Worm (Caenorhabditis elegans) whole organism, young adult: ENCODE measurements around the gene K08E3.2.
A peak's percentile ranks its signal among the peaks of the same experiment; 100 is the strongest.

Experiments used
- B0261.1 ChIP-seq: sonication (generic microtip); optimal IDR thresholded peaks from 2 replicates; lab custom pipeline; 2016; ENCODE audit warnings: mild to moderate bottlenecking, missing genetic modification characterization, moderate library complexity, missing compliant biosample characterization
- B0336.3 ChIP-seq: fragments of 200-800 bp; sonication (Bioruptor generic); IDR thresholded peaks from 2 replicates; pipeline ENCODE4 v1.3.6; 2022; ENCODE audit warnings: missing genetic modification characterization, missing compliant biosample characterization
- C06A6.2 ChIP-seq: fragments of 200-800 bp; sonication (Bioruptor generic); conservative IDR thresholded peaks from 2 replicates; pipeline ENCODE4 v1.3.6; 2022; ENCODE audit warnings: missing genetic modification characterization, missing compliant biosample characterization
- F33H1.4 ChIP-seq: fragments of 200-800 bp; sonication (Bioruptor generic); IDR thresholded peaks from 2 replicates; pipeline ENCODE4 v1.3.6; 2022; ENCODE audit warnings: missing genetic modification reagents, missing genetic modification characterization, missing compliant biosample characterization
- F37B4.10 ChIP-seq: fragments of 200-800 bp; sonication (Bioruptor generic); IDR thresholded peaks from 2 replicates; pipeline ENCODE4 v1.3.6; 2022; ENCODE audit warnings: missing genetic modification characterization, missing compliant biosample characterization
- F55B11.4 ChIP-seq: sonication (generic microtip); optimal IDR thresholded peaks from 2 replicates; lab custom pipeline; 2016; ENCODE audit warnings: missing compliant biosample characterization, missing genetic modification characterization, borderline replicate concordance; ENCODE audit not compliant: insufficient read depth
- T07F8.4 ChIP-seq: sonication (generic microtip); optimal IDR thresholded peaks from 2 replicates; lab custom pipeline; 2016; ENCODE audit warnings: mild to moderate bottlenecking, missing genetic modification characterization, moderate library complexity, missing compliant biosample characterization
- T26A5.8 ChIP-seq: sonication (generic microtip); optimal IDR thresholded peaks from 2 replicates; lab custom pipeline; 2016; ENCODE audit warnings: missing genetic modification characterization, missing compliant biosample characterization
- Y53G8AR.9 ChIP-seq: fragments of 200-800 bp; sonication (Bioruptor generic); conservative IDR thresholded peaks from 2 replicates; pipeline ENCODE4 v1.3.6; 2022; ENCODE audit warnings: missing genetic modification reagents, missing genetic modification characterization, missing compliant biosample characterization
- Y56A3A.18 ChIP-seq: fragments of 200-800 bp; sonication (Bioruptor generic); IDR thresholded peaks from 2 replicates; pipeline ENCODE4 v1.3.6; 2022; ENCODE audit warnings: missing genetic modification reagents, missing genetic modification characterization, missing compliant biosample characterization
- Y95B8A.8 ChIP-seq: fragments of 200-800 bp; sonication (Bioruptor generic); IDR thresholded peaks from 2 replicates; pipeline ENCODE4 v1.3.6; 2022; ENCODE audit warnings: missing genetic modification reagents, missing genetic modification characterization, missing compliant biosample characterization
- ZK185.1 ChIP-seq: sonication (generic microtip); optimal IDR thresholded peaks from 2 replicates; lab custom pipeline; 2016; ENCODE audit warnings: mild to moderate bottlenecking, missing genetic modification characterization, missing compliant biosample characterization; ENCODE audit not compliant: poor library complexity, severe bottlenecking
- athp-1 ChIP-seq: sonication (generic microtip); optimal IDR thresholded peaks from 2 replicates; lab custom pipeline; 2017; ENCODE audit warnings: mild to moderate bottlenecking, missing genetic modification characterization, missing compliant biosample characterization
- ccch-3 ChIP-seq: fragments of 200-800 bp; sonication (Bioruptor generic); optimal IDR thresholded peaks from 2 replicates; lab custom pipeline; 2018; ENCODE audit warnings: mild to moderate bottlenecking, missing genetic modification characterization, missing compliant biosample characterization
- die-1 ChIP-seq: sonication (generic microtip); optimal IDR thresholded peaks from 2 replicates; lab custom pipeline; 2016; ENCODE audit warnings: missing genotype, mild to moderate bottlenecking, missing genetic modification characterization, missing compliant biosample characterization
- egrh-3 ChIP-seq: fragments of 200-800 bp; sonication (Bioruptor generic); IDR thresholded peaks from 2 replicates; pipeline ENCODE4 v1.3.6; 2022; ENCODE audit warnings: missing genetic modification reagents, missing genetic modification characterization, missing compliant biosample characterization
- ets-4 ChIP-seq: fragments of 200-800 bp; sonication (Bioruptor generic); optimal IDR thresholded peaks from 2 replicates; lab custom pipeline; 2018; ENCODE audit warnings: mild to moderate bottlenecking, missing genetic modification characterization, missing compliant biosample characterization
- let-526 ChIP-seq: fragments of 200-800 bp; sonication (Bioruptor generic); IDR thresholded peaks from 2 replicates; pipeline ENCODE4 v1.3.6; 2022; ENCODE audit warnings: missing genetic modification reagents, missing genetic modification characterization, missing compliant biosample characterization
- lin-35 ChIP-seq, 3 experiments: fragments of 150-350 bp in 2 of 3; sonication (generic microtip) in 1 of 3; optimal IDR thresholded peaks; 2 replicates each; lab custom pipeline; 2014 to 2018; ENCODE audit warnings: missing biosample characterization in 3 of 3, missing genetic modification characterization in 3 of 3, missing genetic modification reagents in 3 of 3
- lsl-1 ChIP-seq: fragments of 200-800 bp; sonication (Bioruptor generic); optimal IDR thresholded peaks from 2 replicates; lab custom pipeline; 2018; ENCODE audit warnings: mild to moderate bottlenecking, missing genetic modification characterization, moderate library complexity, missing compliant biosample characterization
- lsy-27 ChIP-seq: sonication (generic microtip); optimal IDR thresholded peaks from 2 replicates; lab custom pipeline; 2017; ENCODE audit warnings: missing genetic modification characterization, mild to moderate bottlenecking, missing compliant biosample characterization, antibody characterized with exemption, missing genotype, borderline replicate concordance; ENCODE audit not compliant: insufficient read depth
- madf-10 ChIP-seq: sonication (generic microtip); optimal IDR thresholded peaks from 2 replicates; lab custom pipeline; 2016; ENCODE audit warnings: mild to moderate bottlenecking, missing genetic modification characterization, missing compliant biosample characterization
- madf-8 ChIP-seq: fragments of 200-800 bp; sonication (Bioruptor generic); conservative IDR thresholded peaks from 2 replicates; pipeline ENCODE4 v1.3.6; 2022; ENCODE audit warnings: missing genetic modification reagents, missing genetic modification characterization, missing compliant biosample characterization
- mcd-1 ChIP-seq: fragments of 200-800 bp; sonication (Bioruptor generic); IDR thresholded peaks from 2 replicates; pipeline ENCODE4 v1.3.6; 2022; ENCODE audit warnings: missing genetic modification reagents, missing genetic modification characterization, missing compliant biosample characterization
- mes-4 ChIP-seq: sonication (generic microtip); optimal IDR thresholded peaks from 2 replicates; lab custom pipeline; 2016; ENCODE audit warnings: missing genotype, missing genetic modification characterization, missing compliant biosample characterization
- nfya-1 ChIP-seq: sonication (generic microtip); optimal IDR thresholded peaks from 2 replicates; lab custom pipeline; 2017; ENCODE audit warnings: antibody characterized with exemption, missing compliant biosample characterization, missing genetic modification characterization, borderline replicate concordance; ENCODE audit not compliant: insufficient read depth
- nhr-179 ChIP-seq: sonication (generic microtip); optimal IDR thresholded peaks from 2 replicates; lab custom pipeline; 2016; ENCODE audit warnings: mild to moderate bottlenecking, missing genetic modification characterization, missing compliant biosample characterization
- nhr-27 ChIP-seq: fragments of 200-800 bp; sonication (Bioruptor generic); optimal IDR thresholded peaks from 2 replicates; lab custom pipeline; 2018; ENCODE audit warnings: mild to moderate bottlenecking, missing genetic modification characterization, moderate library complexity, missing compliant biosample characterization
- pbrm-1 ChIP-seq: fragments of 200-800 bp; sonication (Bioruptor generic); IDR thresholded peaks from 2 replicates; pipeline ENCODE4 v1.3.6; 2022; ENCODE audit warnings: missing genetic modification reagents, missing genetic modification characterization, missing compliant biosample characterization
- pha-4 ChIP-seq: fragments of 150-350 bp; sonication (generic microtip); optimal IDR thresholded peaks from 2 replicates; lab custom pipeline; 2014; ENCODE audit warnings: missing biosample characterization, missing genetic modification reagents, missing genetic modification characterization
- rec-8 ChIP-seq, 2 experiments: sonication (generic microtip); optimal IDR thresholded peaks; 2 replicates each; lab custom pipeline; 2016; ENCODE audit warnings: mild to moderate bottlenecking in 2 of 2, missing genetic modification characterization in 2 of 2, missing genetic modification reagents in 2 of 2, missing genotype in 2 of 2, missing biosample characterization in 1 of 2, missing compliant biosample characterization in 1 of 2, moderate library complexity in 1 of 2
- snpc-3.4 ChIP-seq: sonication (generic microtip); optimal IDR thresholded peaks from 2 replicates; lab custom pipeline; 2017; ENCODE audit warnings: missing genetic modification characterization, mild to moderate bottlenecking, missing compliant biosample characterization, antibody characterized with exemption, moderate library complexity, missing genotype, missing genetic modification reagents
- tbp1 ChIP-seq: fragments of 200-800 bp; sonication (Bioruptor generic); optimal IDR thresholded peaks from 2 replicates; lab custom pipeline; 2018; ENCODE audit warnings: mild to moderate bottlenecking, missing genetic modification characterization, missing compliant biosample characterization
- tbx-9 ChIP-seq: sonication (generic microtip); optimal IDR thresholded peaks from 2 replicates; lab custom pipeline; 2016; ENCODE audit warnings: borderline replicate concordance, missing genetic modification characterization, inconsistent platforms, missing compliant biosample characterization
- zfh-2 ChIP-seq: fragments of 200-800 bp; sonication (Bioruptor generic); conservative IDR thresholded peaks from 2 replicates; pipeline ENCODE4 v1.3.6; 2022; ENCODE audit warnings: missing genetic modification reagents, missing genetic modification characterization, missing compliant biosample characterization
- zim-3 ChIP-seq: sonication (generic microtip); optimal IDR thresholded peaks from 2 replicates; lab custom pipeline; 2017; ENCODE audit warnings: mild to moderate bottlenecking, missing genetic modification characterization, moderate library complexity, missing compliant biosample characterization
- ztf-22 ChIP-seq: fragments of 200-800 bp; sonication (Bioruptor generic); optimal IDR thresholded peaks from 2 replicates; lab custom pipeline; 2018; ENCODE audit warnings: mild to moderate bottlenecking, missing genetic modification characterization, moderate library complexity, missing compliant biosample characterization

The K08E3.2 gene

DNA sequence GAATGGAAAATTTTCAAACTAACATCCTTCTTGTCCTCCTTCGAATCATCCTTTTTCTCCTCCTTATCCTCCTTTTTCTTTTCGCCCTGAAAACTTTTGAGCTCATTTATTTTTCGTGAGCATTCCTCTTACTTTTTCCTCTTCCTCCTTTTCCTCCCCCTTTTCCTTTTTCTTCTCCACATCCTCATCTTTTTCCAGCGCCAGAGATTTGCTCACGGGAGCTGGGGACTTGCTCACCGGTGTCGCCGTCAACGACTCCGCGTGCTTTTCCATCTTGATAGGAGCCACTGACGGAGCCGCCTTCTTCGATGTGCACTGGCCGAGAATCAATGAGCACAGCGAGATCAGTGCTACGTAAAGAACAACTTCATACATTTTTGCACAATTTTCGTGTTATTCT is at the start of gene K08E3.2:
Gene K08E3.2, minus strand, starts transcription at position 375 of the 400 bp plus-strand sequence.
- TF ChIP-seq B0336.3 (GFP tag; lab: Robert Waterston, UW) (no peak), egrh-3 (GFP tag; lab: Robert Waterston, UW) (peak; percentile 26; the same call in 1 of the 2 replicates), zfh-2 (GFP tag; lab: Robert Waterston, UW) (peak; percentile 72), die-1 (no peak), pha-4 (tag; lab: Kevin White, UChicago) (no peak)

DNA sequence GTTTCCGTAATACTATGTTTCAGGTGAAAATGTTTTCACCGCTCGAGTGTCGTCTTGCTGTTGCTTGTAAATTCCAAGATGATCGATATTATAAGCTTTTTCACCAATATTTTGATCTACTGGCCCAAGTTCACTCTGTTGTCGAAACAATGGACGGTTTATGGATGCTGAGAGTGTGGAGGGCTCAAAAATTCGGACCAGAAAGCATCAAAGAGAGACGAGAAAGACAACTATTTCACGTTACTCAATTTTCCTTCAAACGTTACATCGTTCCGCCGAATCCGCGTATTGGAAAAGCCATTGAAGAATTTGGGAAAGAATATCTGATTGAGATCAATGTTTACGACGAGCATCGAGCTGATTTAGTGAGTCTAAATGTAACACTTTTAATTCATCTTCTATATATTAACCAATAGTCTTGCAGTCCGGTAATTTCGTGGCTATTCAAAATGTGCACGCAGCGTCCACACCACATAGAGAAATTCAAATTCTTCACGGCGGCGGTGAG is 31.8 kb upstream of the K08E3.2 start, which contains the start of gene pot-3:
Gene pot-3, plus strand, starts transcription at position 17 of the 508 bp plus-strand sequence.
- no peak for TF ChIP-seq C06A6.2 (GFP tag; lab: Robert Waterston, UW)
- TF ChIP-seq pbrm-1, result no peak
- no peak for TF ChIP-seq Y56A3A.18 (GFP tag; lab: Robert Waterston, UW)
- peak; percentile 21 for TF ChIP-seq ztf-22 (GFP tag; lab: Kevin White, UChicago)
- TF ChIP-seq Y95B8A.8 (GFP tag; lab: Robert Waterston, UW), result no peak
- no peak for TF ChIP-seq nhr-179 (tag; lab: Kevin White, UChicago)
- no peak for TF ChIP-seq mcd-1 (GFP tag; lab: Robert Waterston, UW)
- no peak for TF ChIP-seq nhr-27 (tag; lab: Kevin White, UChicago)
- TF ChIP-seq zim-3 (tag; lab: Kevin White, UChicago), result peak; percentile 64
- peak; percentile 80 for TF ChIP-seq T26A5.8 (tag; lab: Kevin White, UChicago)
- peak; percentile 67 for TF ChIP-seq nfya-1 (tag; lab: Kevin White, UChicago)
- no peak for TF ChIP-seq snpc-3.4 (tag; lab: Kevin White, UChicago)
- TF ChIP-seq Y53G8AR.9 (GFP tag; lab: Robert Waterston, UW), result no peak
- peak; percentile 92 for TF ChIP-seq tbx-9
- TF ChIP-seq pha-4 (tag; lab: Kevin White, UChicago), result no peak
- TF ChIP-seq T07F8.4 (tag; lab: Kevin White, UChicago), result no peak
- peak in 1 of 3 experiments; percentile 29 for TF ChIP-seq lin-35 (GFP tag; optimal IDR thresholded peaks at IDR 0.05; lab: Kevin White, UChicago)
- TF ChIP-seq let-526 (GFP tag; lab: Robert Waterston, UW), result no peak
- TF ChIP-seq, all 124 proteins: peak for 6

DNA sequence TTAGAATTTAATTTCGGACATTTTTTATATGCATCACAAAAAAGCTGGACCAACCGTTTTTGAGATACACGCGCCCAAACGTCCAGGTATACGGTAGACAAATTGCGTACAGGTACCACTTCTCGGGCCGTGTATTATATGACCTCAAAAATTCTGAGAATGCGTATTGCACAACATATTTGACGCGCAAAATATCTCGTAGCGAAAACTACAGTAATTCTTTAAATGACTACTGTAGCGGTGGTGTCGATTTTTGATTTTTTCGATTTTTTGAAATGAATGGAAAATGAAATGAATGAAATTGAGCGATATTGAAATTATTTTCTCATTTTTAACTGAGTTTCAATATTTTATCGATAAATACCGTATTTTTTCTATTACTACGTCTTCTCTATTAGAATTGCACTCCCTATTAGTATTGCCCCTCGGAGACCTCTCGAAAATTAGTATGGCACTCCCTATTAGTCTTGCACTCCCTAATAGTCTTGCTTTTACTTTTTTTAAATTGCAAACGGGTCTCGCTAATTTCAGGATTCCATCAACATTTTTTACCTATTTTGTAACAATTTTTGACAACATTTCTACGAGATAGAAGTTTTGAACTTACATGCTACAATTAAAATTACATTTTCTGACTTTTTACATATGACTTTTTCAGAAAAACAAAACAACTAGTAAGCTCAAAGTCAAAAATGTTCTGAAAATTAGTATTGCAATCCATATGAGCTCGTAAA is 31.0 kb upstream of the K08E3.2 start:
- TF ChIP-seq madf-10 (tag; lab: Kevin White, UChicago) (no peak), lsl-1 (GFP tag; lab: Kevin White, UChicago) (peak; percentile 27), B0261.1 (tag; lab: Kevin White, UChicago) (no peak), rec-8 (tag; optimal IDR thresholded peaks at IDR 0.05; lab: Kevin White, UChicago) (no peak), tbp1 (GFP tag; lab: Kevin White, UChicago) (no peak), F55B11.4 (tag; lab: Kevin White, UChicago) (no peak), F37B4.10 (GFP tag; lab: Robert Waterston, UW) (no peak), lsy-27 (tag; lab: Kevin White, UChicago) (no peak), madf-8 (GFP tag; lab: Robert Waterston, UW) (no peak), athp-1 (no peak), F33H1.4 (GFP tag; lab: Robert Waterston, UW) (no peak), ccch-3 (GFP tag; lab: Kevin White, UChicago) (no peak), ZK185.1 (tag; lab: Kevin White, UChicago) (peak; percentile 14), mes-4 (tag; lab: Kevin White, UChicago) (no peak), ets-4 (GFP tag; lab: Kevin White, UChicago) (no peak)
